Worm (Caenorhabditis elegans) whole organism, L4/young adult: Measurements from ENCODE around the gene C35B1.5.

Experiments used
- W03F9.2 ChIP-seq: fragments of 150-350 bp; optimal IDR thresholded peaks from 2 replicates; lab custom pipeline; 2014; ENCODE audit warnings: missing biosample characterization, missing genetic modification characterization
- him-1 ChIP-seq: sonication (generic microtip); optimal IDR thresholded peaks from 2 replicates; lab custom pipeline; 2016; ENCODE audit warnings: missing genotype, missing genetic modification reagents, missing genetic modification characterization, missing compliant biosample characterization

DNA sequence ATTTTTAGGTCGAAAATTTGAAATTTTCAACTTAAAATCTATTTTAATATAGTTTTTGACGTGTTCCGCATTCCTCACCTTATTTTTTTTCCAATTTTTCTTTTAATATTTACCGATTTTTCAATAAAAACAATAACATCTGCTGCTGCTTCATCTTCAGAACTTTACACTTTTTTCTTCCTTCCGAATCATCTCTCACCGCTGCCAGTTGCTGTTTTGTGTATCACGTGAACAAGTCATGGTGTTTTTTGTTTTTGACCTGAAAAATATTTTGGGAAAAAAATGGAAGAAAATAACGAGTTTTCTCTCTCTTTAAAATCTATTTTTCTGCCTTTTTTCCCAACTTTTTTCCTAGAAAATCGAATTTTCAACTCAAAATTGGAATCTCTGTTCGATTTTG lies 15.8 kb upstream of the C35B1.5 start:
- TF ChIP-seq him-1 (tag; lab: Kevin White, UChicago) (no peak), W03F9.2 (no peak)
